Worm (Caenorhabditis elegans) whole organism, midembryonic: ENCODE measurements around the gene C53A3.4.
A peak's percentile ranks its signal among the peaks of the same experiment; 100 is the strongest.

Experiments
- T22C8.4 ChIP-seq: fragments of 200-800 bp; sonication (Bioruptor generic); IDR thresholded peaks from 2 replicates; pipeline ENCODE4 v1.3.6; 2022; ENCODE audit warnings: missing genetic modification characterization, missing compliant biosample characterization
- cog-1 ChIP-seq: sonication (generic microtip); optimal IDR thresholded peaks from 2 replicates; lab custom pipeline; 2016; ENCODE audit warnings: missing genetic modification characterization, missing compliant biosample characterization
- flt-1 ChIP-seq: fragments of 200-800 bp; sonication (Bioruptor generic); IDR thresholded peaks from 2 replicates; pipeline ENCODE4 v1.3.6; 2022; ENCODE audit warnings: missing genetic modification characterization, missing compliant biosample characterization
- klf-2 ChIP-seq: fragments of 200-800 bp; sonication (Bioruptor generic); conservative IDR thresholded peaks from 2 replicates; pipeline ENCODE4 v1.3.6; 2022; ENCODE audit warnings: missing genetic modification reagents, missing genetic modification characterization, missing compliant biosample characterization
- med-1 ChIP-seq: sonication (generic microtip); optimal IDR thresholded peaks from 2 replicates; lab custom pipeline; 2017; ENCODE audit warnings: missing genetic modification characterization, mild to moderate bottlenecking, missing compliant biosample characterization, antibody characterized with exemption, missing genetic modification reagents; ENCODE audit not compliant: insufficient read depth
- ref-1 ChIP-seq: fragments of 200-800 bp; sonication (Bioruptor generic); conservative IDR thresholded peaks from 2 replicates; pipeline ENCODE4 v1.3.6; 2022; ENCODE audit warnings: missing genetic modification reagents, missing genetic modification characterization, missing compliant biosample characterization
- tab-1 ChIP-seq: fragments of 200-800 bp; sonication (Bioruptor generic); IDR thresholded peaks from 2 replicates; pipeline ENCODE4 v1.3.6; 2022; ENCODE audit warnings: missing genetic modification characterization, missing compliant biosample characterization
- ztf-23 ChIP-seq: fragments of 200-800 bp; sonication (Bioruptor generic); IDR thresholded peaks from 2 replicates; pipeline ENCODE4 v1.3.6; 2022; ENCODE audit warnings: missing genetic modification reagents, missing genetic modification characterization, missing compliant biosample characterization
- ztf-29 ChIP-seq: fragments of 200-800 bp; sonication (Bioruptor generic); IDR thresholded peaks from 2 replicates; pipeline ENCODE4 v1.3.6; 2022; ENCODE audit warnings: missing genetic modification reagents, missing genetic modification characterization, missing compliant biosample characterization

The C53A3.4 gene

DNA sequence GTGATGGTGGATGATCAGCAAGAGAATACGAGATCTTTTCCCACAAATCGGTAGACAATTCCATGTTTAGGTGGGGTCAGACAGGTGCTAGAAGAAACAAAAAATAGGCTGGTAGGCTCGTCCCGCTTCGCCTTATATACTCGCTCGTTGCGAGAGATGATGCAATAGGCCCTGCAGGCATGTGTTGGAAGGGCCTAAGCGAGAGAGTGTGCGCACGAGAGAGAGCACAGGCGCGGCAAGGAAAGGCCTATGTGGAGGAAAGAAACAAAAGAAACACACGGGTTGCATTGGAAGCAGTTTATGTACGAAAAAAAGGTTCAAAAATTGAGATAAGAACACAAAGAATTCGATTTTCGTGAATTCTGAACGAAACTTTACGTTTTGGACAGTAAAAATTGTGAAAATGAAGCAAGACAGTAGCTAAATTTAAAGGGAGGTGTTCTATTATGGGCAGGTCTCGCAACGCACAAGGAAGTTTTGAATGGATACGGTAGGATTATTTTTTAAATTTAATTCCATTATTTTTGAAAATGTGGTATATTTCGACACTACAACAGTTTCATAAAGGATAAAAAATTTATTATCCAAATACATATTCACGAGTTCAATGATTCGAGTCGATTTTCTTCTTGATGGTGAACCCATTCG lies 22.2 kb upstream of the C53A3.4 start, which contains the start of gene F44E7.5:
Gene F44E7.5, minus strand, starts transcription at position 210 of the 648 bp plus-strand sequence.
- TF ChIP-seq flt-1 (no peak), T22C8.4 (GFP tag; lab: Robert Waterston, UW) (no peak), ref-1 (GFP tag; lab: Robert Waterston, UW) (no peak), tab-1 (no peak), klf-2 (GFP tag; lab: Robert Waterston, UW) (no peak), cog-1 (no peak), ztf-29 (no peak), med-1 (no peak), ztf-23 (GFP tag; lab: Robert Waterston, UW) (no peak)

DNA sequence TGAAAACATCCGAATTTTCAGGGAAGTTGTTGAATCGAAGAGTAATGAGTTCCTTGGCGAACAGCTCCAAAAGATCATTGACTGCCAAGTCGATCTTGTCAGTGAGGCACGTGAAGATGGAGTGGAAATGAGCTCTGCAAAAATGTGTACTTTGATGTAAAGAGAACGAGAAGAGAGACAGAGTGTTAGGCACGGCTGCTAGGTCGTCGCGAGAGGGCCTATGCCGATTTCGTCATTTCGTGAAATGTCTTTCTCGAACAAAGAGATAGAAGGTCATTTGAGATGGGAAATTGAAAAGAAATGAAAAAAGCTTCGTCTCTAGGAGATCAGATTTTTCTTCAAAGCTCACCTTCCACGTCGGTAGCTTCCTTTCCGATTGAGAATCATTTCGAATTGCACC lies 21.3 kb upstream of the C53A3.4 start:
- TF ChIP-seq ztf-23 (GFP tag; lab: Robert Waterston, UW), result peak; percentile 34; the same call in 1 of the 2 replicates
- no peak for TF ChIP-seq cog-1

DNA sequence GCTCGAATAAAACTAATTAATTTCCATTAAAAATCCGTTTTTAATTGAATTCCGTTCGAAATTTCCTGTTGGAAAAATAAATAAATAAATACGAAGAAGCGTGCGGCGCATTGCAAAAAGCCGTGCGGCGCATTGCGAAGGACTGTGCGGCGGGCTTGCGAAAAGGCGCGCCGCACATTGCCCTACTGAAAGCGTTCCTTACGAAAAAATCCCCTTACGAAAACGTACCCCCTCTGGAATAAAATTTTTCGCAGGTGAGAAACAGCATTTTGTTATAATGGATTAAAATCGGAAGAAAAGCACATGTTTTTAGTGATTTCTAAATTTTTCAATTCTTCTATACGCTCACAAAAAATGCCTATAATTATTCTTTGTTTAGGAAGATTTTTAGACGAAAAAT lies 19.5 kb upstream of the C53A3.4 start:
- peak; percentile 35; the same call in 1 of the 2 replicates for TF ChIP-seq T22C8.4 (GFP tag; lab: Robert Waterston, UW)
- TF ChIP-seq flt-1, result peak; percentile 59; the same call in 1 of the 2 replicates
- TF ChIP-seq tab-1, result peak; percentile 67; the same call in 1 of the 2 replicates
- TF ChIP-seq klf-2 (GFP tag; lab: Robert Waterston, UW), result peak; percentile 64
- peak; percentile 74 for TF ChIP-seq ztf-23 (GFP tag; lab: Robert Waterston, UW)

DNA sequence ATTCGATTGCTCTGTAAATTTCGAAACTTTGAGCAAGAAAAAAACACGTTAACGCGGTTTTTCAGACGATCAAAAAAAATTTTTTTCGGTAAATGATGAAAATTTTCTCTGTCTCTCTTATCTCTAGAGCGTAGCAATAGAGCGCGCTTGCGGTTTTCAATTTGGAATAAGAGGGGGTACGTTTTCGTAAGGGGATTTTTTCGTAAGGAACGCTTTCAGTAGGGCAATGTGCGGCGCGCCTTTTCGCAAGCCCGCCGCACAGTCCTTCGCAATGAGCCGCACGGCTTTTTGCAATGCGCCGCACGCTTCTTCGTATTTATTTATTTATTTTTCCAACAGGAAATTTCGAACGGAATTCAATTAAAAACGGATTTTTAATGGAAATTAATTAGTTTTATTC lies 18.3 kb upstream of the C53A3.4 start, which contains the start of gene F44E7.4:
Gene F44E7.4, minus strand, starts transcription at position 13 of the 400 bp plus-strand sequence.
- TF ChIP-seq flt-1 (peak; percentile 92), T22C8.4 (GFP tag; lab: Robert Waterston, UW) (peak; percentile 62), ref-1 (GFP tag; lab: Robert Waterston, UW) (peak; percentile 67), ztf-29 (peak; percentile 73), tab-1 (peak; percentile 88), ztf-23 (GFP tag; lab: Robert Waterston, UW) (peak; percentile 93), klf-2 (GFP tag; lab: Robert Waterston, UW) (peak; percentile 82)

DNA sequence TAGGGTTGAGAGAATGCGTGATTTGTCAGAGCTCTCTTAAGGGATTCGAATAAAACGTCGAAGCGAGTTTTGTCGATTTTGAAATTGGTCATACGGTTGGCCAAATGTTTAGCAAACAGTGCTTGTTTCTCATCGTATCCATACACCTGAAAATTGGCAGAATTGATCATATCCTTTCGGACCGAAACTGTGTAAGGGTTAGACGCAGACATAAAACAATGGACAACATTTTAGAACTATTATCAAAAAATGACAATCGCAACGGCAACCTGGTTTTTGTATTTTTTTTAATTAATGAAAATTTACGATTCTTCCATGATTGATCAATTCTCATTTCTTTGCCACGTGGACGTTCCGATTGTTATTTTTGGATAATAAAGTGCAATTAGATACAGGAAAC lies 15.5 kb upstream of the C53A3.4 start:
- no peak for TF ChIP-seq tab-1
- TF ChIP-seq med-1, result no peak
- TF ChIP-seq ref-1 (GFP tag; lab: Robert Waterston, UW), result no peak
- no peak for TF ChIP-seq klf-2 (GFP tag; lab: Robert Waterston, UW)
- no peak for TF ChIP-seq cog-1
- TF ChIP-seq flt-1, result no peak
- no peak for TF ChIP-seq ztf-29

DNA sequence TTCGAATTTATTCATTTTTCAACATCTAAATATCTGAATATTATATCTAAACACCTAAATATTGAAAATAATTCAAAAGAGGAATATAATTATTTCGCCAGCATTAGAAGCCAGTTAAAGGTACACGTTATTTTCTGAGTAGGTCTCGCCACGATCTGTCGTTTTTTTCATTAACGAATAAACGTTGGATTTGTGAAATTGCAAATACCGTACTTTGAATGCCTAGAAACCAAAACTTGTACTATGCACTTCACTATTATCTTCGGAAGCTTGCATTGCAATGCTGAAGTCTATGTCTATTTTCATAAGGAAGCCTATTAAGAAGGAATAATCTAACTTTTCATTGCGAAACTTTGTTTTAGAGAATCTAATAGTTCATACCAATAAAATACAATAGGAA lies 13.8 kb upstream of the C53A3.4 start:
- TF ChIP-seq flt-1, result no peak
- TF ChIP-seq med-1, result no peak
- TF ChIP-seq ref-1 (GFP tag; lab: Robert Waterston, UW), result no peak
- no peak for TF ChIP-seq ztf-29
- no peak for TF ChIP-seq klf-2 (GFP tag; lab: Robert Waterston, UW)
- no peak for TF ChIP-seq ztf-23 (GFP tag; lab: Robert Waterston, UW)
- no peak for TF ChIP-seq cog-1
- TF ChIP-seq tab-1, result no peak
- no peak for TF ChIP-seq T22C8.4 (GFP tag; lab: Robert Waterston, UW)

DNA sequence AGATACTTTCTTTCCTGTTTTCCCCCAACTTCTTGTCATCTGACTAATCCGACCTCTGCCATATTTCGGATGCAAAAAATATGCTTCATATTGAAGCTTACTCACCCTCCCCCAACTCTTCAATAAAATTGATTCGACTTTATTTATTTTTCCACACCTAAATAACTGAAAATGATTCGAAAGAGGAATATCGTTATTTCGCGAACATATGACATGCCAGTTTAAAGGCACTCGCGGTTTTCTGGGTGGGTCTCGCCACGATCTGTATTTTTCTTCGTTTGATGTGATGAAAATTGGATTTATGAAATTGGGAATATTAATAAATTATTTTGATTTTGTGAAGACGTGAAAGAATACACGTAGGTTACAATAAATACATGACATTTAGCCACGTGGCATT lies 12.9 kb upstream of the C53A3.4 start, which contains the start of gene F44E7.3:
Gene F44E7.3, plus strand, starts transcription at position 319 of the 400 bp plus-strand sequence.
- TF ChIP-seq flt-1 (no peak), ref-1 (GFP tag; lab: Robert Waterston, UW) (no peak), klf-2 (GFP tag; lab: Robert Waterston, UW) (no peak), cog-1 (no peak), med-1 (no peak), ztf-23 (GFP tag; lab: Robert Waterston, UW) (no peak), T22C8.4 (GFP tag; lab: Robert Waterston, UW) (no peak), ztf-29 (no peak), tab-1 (no peak)

DNA sequence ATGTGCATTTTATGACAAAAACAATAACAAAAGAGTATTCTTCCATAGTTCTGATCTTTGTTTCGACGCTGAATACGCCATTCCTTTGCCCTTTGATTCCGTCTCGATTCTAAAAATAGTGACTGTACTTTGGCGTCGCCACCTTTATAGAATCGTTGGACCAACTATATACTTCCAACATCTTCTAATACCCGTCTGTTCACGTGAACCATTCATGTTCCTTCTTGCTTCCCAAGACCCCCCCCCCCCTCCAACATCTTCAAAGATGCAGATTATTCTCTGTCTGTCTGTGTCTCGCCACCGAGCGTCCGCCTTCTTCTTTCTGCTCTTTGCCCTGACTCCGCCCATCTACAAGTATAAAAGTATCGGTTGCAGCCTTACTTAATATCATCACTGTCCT lies 11.3 kb upstream of the C53A3.4 start:
- TF ChIP-seq ref-1 (GFP tag; lab: Robert Waterston, UW), result no peak
- no peak for TF ChIP-seq T22C8.4 (GFP tag; lab: Robert Waterston, UW)
- TF ChIP-seq klf-2 (GFP tag; lab: Robert Waterston, UW), result no peak
- no peak for TF ChIP-seq cog-1
- TF ChIP-seq tab-1, result no peak
- TF ChIP-seq flt-1, result no peak
- no peak for TF ChIP-seq ztf-23 (GFP tag; lab: Robert Waterston, UW)
- TF ChIP-seq med-1, result no peak
- TF ChIP-seq ztf-29, result no peak

DNA sequence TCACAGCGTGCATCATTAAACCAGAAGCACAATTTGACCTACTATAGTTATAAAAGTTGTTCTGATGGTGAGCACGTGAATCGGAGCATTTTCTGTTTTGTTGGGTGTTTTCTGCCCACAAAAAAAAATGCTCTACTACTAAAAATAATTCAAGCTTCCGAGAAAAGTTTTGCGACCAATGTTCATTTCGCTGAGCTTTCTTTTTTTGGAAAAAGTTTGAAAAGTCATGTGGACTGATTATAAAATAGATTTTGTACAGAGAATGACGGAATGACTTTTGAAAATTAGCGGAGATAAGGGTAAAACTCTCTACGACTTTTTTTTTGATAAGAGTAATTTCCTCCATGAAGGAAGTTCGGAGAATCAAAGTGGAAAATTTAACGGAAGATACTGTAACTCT lies 10.8 kb upstream of the C53A3.4 start:
- no peak for TF ChIP-seq klf-2 (GFP tag; lab: Robert Waterston, UW)
- TF ChIP-seq cog-1, result no peak
- no peak for TF ChIP-seq ref-1 (GFP tag; lab: Robert Waterston, UW)
- TF ChIP-seq flt-1, result no peak
- no peak for TF ChIP-seq tab-1
- TF ChIP-seq ztf-29, result no peak
- TF ChIP-seq med-1, result no peak
- no peak for TF ChIP-seq ztf-23 (GFP tag; lab: Robert Waterston, UW)
- no peak for TF ChIP-seq T22C8.4 (GFP tag; lab: Robert Waterston, UW)

DNA sequence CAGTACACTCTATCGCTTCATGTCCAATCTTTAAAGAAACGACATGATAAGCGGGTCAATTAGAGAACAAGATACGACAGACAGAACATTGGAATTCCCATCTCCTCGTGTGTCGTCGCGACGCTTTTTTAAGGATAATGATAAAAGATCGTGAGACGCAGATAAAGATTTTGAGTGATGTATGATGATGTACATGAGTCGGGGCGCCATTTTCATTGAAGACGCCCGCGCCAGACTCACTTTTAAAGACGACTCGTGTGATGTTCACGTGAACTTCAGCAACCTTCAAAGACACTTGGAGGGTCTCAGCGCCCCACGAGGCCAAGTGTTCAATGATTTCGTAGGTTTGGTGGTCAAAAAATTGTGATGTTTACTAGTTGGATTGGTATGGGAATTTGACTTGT lies 9.6 kb upstream of the C53A3.4 start:
- TF ChIP-seq ztf-23 (GFP tag; lab: Robert Waterston, UW), result no peak
- no peak for TF ChIP-seq flt-1
- TF ChIP-seq T22C8.4 (GFP tag; lab: Robert Waterston, UW), result no peak
- TF ChIP-seq klf-2 (GFP tag; lab: Robert Waterston, UW), result no peak
- TF ChIP-seq cog-1, result no peak
- TF ChIP-seq med-1, result no peak
- no peak for TF ChIP-seq tab-1
- no peak for TF ChIP-seq ztf-29
- TF ChIP-seq ref-1 (GFP tag; lab: Robert Waterston, UW), result no peak

DNA sequence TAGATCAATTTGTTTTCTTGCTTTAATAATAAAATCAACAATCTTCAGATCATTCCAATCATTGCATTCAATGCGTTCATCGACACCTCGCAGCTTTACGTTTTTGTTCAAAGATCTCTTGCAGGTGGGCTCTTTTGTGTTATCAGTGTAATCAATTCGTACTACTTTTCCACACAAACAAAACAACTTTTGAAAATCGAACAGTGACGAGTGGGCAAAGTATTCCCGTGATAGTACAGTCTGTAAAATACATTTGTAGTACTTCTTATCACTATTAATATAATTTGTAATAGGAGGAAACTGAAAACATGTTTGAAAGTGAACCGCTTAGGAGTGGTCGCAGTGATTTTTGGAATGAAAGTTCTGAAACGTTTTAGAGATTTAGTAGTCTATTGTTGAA lies 6.4 kb upstream of the C53A3.4 start, which contains the start of gene pgph-2:
Gene pgph-2, plus strand, starts transcription at position 47 of the 400 bp plus-strand sequence.
- TF ChIP-seq cog-1, result no peak
- TF ChIP-seq flt-1, result no peak
- TF ChIP-seq klf-2 (GFP tag; lab: Robert Waterston, UW), result no peak
- no peak for TF ChIP-seq ref-1 (GFP tag; lab: Robert Waterston, UW)
- no peak for TF ChIP-seq T22C8.4 (GFP tag; lab: Robert Waterston, UW)
- no peak for TF ChIP-seq tab-1
- TF ChIP-seq ztf-29, result no peak
- no peak for TF ChIP-seq ztf-23 (GFP tag; lab: Robert Waterston, UW)
- no peak for TF ChIP-seq med-1
